Fruit fly (Drosophila melanogaster) whole organism, adult: ENCODE data around the gene TTLL1B.
A peak's percentile ranks its signal among the peaks of the same experiment; 100 is the strongest.

Experiments
- CG12768 ChIP-seq: fragments of 200-800 bp; sonication (Bioruptor generic); optimal IDR thresholded peaks from 2 replicates; lab custom pipeline; 2017; ENCODE audit warnings: missing biosample characterization, missing genetic modification characterization, mild to moderate bottlenecking, moderate library complexity, missing genetic modification reagents
- CG1620 ChIP-seq: fragments of 200-800 bp; sonication (Bioruptor generic); optimal IDR thresholded peaks from 2 replicates; lab custom pipeline; 2016; ENCODE audit warnings: missing biosample characterization, missing genetic modification characterization
- CG33017 ChIP-seq: fragments of 200-800 bp; sonication (Bioruptor generic); optimal IDR thresholded peaks from 2 replicates; lab custom pipeline; 2018; ENCODE audit warnings: missing biosample characterization, mild to moderate bottlenecking, missing genetic modification characterization, moderate library complexity
- CG7045 ChIP-seq: fragments of 200-800 bp; sonication (Bioruptor generic); optimal IDR thresholded peaks from 2 replicates; lab custom pipeline; 2017; ENCODE audit warnings: missing biosample characterization, mild to moderate bottlenecking, missing genetic modification characterization
- CG7101 ChIP-seq: fragments of 200-800 bp; sonication (Bioruptor generic); optimal IDR thresholded peaks from 2 replicates; lab custom pipeline; 2018; ENCODE audit warnings: missing biosample characterization, mild to moderate bottlenecking, missing genetic modification characterization, moderate library complexity
- Clk ChIP-seq: fragments of 200-800 bp; sonication (Bioruptor generic); optimal IDR thresholded peaks from 2 replicates; lab custom pipeline; 2017; ENCODE audit warnings: missing biosample characterization, missing genetic modification characterization
- Crg-1 ChIP-seq: fragments of 200-800 bp; sonication (Bioruptor generic); optimal IDR thresholded peaks from 2 replicates; lab custom pipeline; 2016; ENCODE audit warnings: missing biosample characterization, missing genetic modification characterization
- Hr96 ChIP-seq: fragments of 200-800 bp; sonication (Bioruptor generic); optimal IDR thresholded peaks from 2 replicates; lab custom pipeline; 2016; ENCODE audit warnings: missing biosample characterization, missing genetic modification characterization
- Mnt ChIP-seq: fragments of 200-800 bp; sonication (Bioruptor generic); optimal IDR thresholded peaks from 2 replicates; lab custom pipeline; 2016; ENCODE audit warnings: missing biosample characterization, mild to moderate bottlenecking, missing genetic modification characterization
- kay ChIP-seq: fragments of 200-800 bp; sonication (Bioruptor generic); peaks from one replicate; lab custom pipeline; 2016; ENCODE audit warnings: missing biosample characterization, missing genetic modification characterization, borderline replicate concordance
- ovo ChIP-seq: fragments of 200-800 bp; sonication (Bioruptor generic); optimal IDR thresholded peaks from 2 replicates; lab custom pipeline; 2016; ENCODE audit warnings: missing biosample characterization, missing genetic modification characterization
- pad ChIP-seq: fragments of 200-800 bp; sonication (Bioruptor generic); optimal IDR thresholded peaks from 3 replicates; lab custom pipeline; 2017; ENCODE audit warnings: missing biosample characterization, missing genetic modification characterization, mild to moderate bottlenecking, moderate library complexity, missing genetic modification reagents
- tj ChIP-seq: fragments of 200-800 bp; sonication (Bioruptor generic); optimal IDR thresholded peaks from 3 replicates; lab custom pipeline; 2017; ENCODE audit warnings: missing biosample characterization, mild to moderate bottlenecking, missing genetic modification characterization, moderate library complexity
- toe ChIP-seq: fragments of 200-800 bp; sonication (Bioruptor generic); optimal IDR thresholded peaks from 2 replicates; lab custom pipeline; 2016; ENCODE audit warnings: missing biosample characterization, missing genetic modification characterization

DNA sequence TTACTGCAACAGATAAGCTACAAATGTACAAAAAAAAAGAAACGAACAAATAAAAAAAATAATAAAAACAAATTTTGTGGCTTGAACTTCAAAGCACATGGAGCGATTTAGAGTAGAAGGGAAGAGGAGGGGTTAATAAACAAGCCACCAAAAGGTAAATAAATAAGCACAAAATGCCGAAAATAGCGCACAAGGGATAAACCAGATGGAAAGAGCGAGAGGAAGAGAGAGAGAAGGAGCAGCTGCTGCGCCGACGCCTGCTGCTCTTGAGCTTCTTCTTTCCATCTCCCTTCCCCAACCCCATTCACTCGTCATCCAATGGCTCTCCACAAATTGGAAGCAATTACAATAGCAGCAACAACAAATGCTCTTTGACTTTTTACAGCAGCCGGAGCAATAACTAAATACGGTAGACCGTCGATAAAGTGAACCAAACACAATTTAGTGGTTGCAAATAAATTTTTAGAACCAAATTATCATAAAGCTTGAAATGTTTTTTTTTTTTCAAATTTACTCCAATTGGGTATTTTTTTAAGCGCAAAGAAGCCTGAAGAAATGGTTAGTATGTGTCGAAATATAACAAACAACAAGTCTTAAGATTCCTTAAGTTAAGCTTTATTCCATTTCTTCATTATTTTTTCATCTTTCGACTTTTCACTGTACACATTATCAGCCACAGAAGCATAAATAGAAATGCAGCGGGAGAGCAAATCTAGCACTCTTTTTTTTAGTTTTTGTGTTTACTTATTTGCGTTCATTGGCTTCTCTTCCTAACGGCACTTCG is 23.5 kb upstream of the TTLL1B start:
- TF ChIP-seq CG33017 (tag; lab: Kevin White, UChicago) (peak; percentile 68), CG7045 (GFP tag; lab: Kevin White, UChicago) (peak; percentile 91), ovo (GFP tag; lab: Kevin White, UChicago) (peak; percentile 75), CG12768 (GFP tag; lab: Kevin White, UChicago) (peak; percentile 85), Mnt (GFP tag; lab: Kevin White, UChicago) (peak; percentile 21), kay (GFP tag; lab: Kevin White, UChicago) (no peak), pad (GFP tag; lab: Kevin White, UChicago) (peak; percentile 76), toe (GFP tag; lab: Kevin White, UChicago) (peak; percentile 80), Hr96 (GFP tag; lab: Kevin White, UChicago) (peak; percentile 87), Clk (peak; percentile 60), Crg-1 (GFP tag; lab: Kevin White, UChicago) (peak; percentile 32), CG7101 (tag; lab: Kevin White, UChicago) (peak; percentile 54), tj (peak; percentile 39), CG1620 (GFP tag; lab: Kevin White, UChicago) (peak; percentile 65)
